Fruit fly (Drosophila melanogaster) whole organism, embryonic: Measurements from ENCODE around the gene CG10597.

Experiments
- CG11247 ChIP-seq: fragments of 200-800 bp; sonication (Bioruptor generic); IDR thresholded peaks from 2 replicates; pipeline ENCODE4 v1.3.6; 2022; ENCODE audit warnings: missing biosample characterization, missing genetic modification characterization
- CG12659 ChIP-seq: fragments of 200-800 bp; sonication (Bioruptor generic); optimal IDR thresholded peaks from 3 replicates; lab custom pipeline; 2017; ENCODE audit warnings: mild to moderate bottlenecking, missing biosample characterization, missing genetic modification reagents, missing genetic modification characterization
- CG12942 ChIP-seq: fragments of 200-800 bp; sonication (Bioruptor generic); optimal IDR thresholded peaks from 3 replicates; lab custom pipeline; 2016; ENCODE audit warnings: missing biosample characterization, missing genetic modification characterization
- CG18011 ChIP-seq: fragments of 200-800 bp; sonication (Bioruptor generic); optimal IDR thresholded peaks from 2 replicates; lab custom pipeline; 2017; ENCODE audit warnings: missing biosample characterization, missing genetic modification characterization, mild to moderate bottlenecking, moderate library complexity, missing genotype
- CG2120 ChIP-seq: fragments of 200-800 bp; sonication (Bioruptor generic); optimal IDR thresholded peaks from 3 replicates; lab custom pipeline; 2016; ENCODE audit warnings: missing biosample characterization, missing genetic modification characterization
- CG30403 ChIP-seq: fragments of 200-800 bp; sonication (Bioruptor generic); optimal IDR thresholded peaks from 3 replicates; lab custom pipeline; 2016; ENCODE audit warnings: missing biosample characterization, missing genetic modification characterization
- CG30431 ChIP-seq: fragments of 200-800 bp; sonication (Bioruptor generic); optimal IDR thresholded peaks from 2 replicates; lab custom pipeline; 2017; ENCODE audit warnings: missing biosample characterization, missing genetic modification characterization
- CG31365 ChIP-seq: fragments of 200-800 bp; sonication (Bioruptor generic); optimal IDR thresholded peaks from 2 replicates; lab custom pipeline; 2018; ENCODE audit warnings: missing biosample characterization, mild to moderate bottlenecking, missing genetic modification characterization
- CG3281 ChIP-seq: fragments of 200-800 bp; sonication (Bioruptor generic); optimal IDR thresholded peaks from 3 replicates; lab custom pipeline; 2017; ENCODE audit warnings: missing biosample characterization, mild to moderate bottlenecking, missing genetic modification characterization
- CG6654 ChIP-seq: fragments of 200-800 bp; sonication (Bioruptor generic); optimal IDR thresholded peaks from 2 replicates; lab custom pipeline; 2017; ENCODE audit warnings: missing biosample characterization, mild to moderate bottlenecking, missing genetic modification characterization
- CG6689 ChIP-seq: fragments of 200-800 bp; sonication (Bioruptor generic); IDR thresholded peaks from 2 replicates; pipeline ENCODE4 v1.3.6; 2022; ENCODE audit warnings: missing biosample characterization, missing genetic modification characterization
- CG8290 ChIP-seq, 3 experiments: fragments of 200-800 bp; sonication (Bioruptor generic); optimal IDR thresholded peaks; 2 replicates each; lab custom pipeline; 2016 to 2019; ENCODE audit warnings: missing biosample characterization in 3 of 3, missing genetic modification characterization in 3 of 3, mild to moderate bottlenecking in 2 of 3, moderate library complexity in 1 of 3
- Dek ChIP-seq: fragments of 200-800 bp; sonication (Bioruptor generic); optimal IDR thresholded peaks from 3 replicates; lab custom pipeline; 2019; ENCODE audit warnings: missing biosample characterization, mild to moderate bottlenecking, missing genetic modification characterization, moderate library complexity
- E2f2 ChIP-seq: fragments of 200-800 bp; sonication (Bioruptor generic); IDR thresholded peaks from 2 replicates; pipeline ENCODE4 v1.3.6; 2022; ENCODE audit warnings: missing biosample characterization, missing genetic modification characterization
- Elba2 ChIP-seq: fragments of 200-800 bp; sonication (Bioruptor generic); optimal IDR thresholded peaks from 3 replicates; lab custom pipeline; 2016; ENCODE audit warnings: missing biosample characterization, missing genetic modification characterization
- Lhr ChIP-seq: fragments of 200-800 bp; sonication (Bioruptor generic); optimal IDR thresholded peaks from 3 replicates; lab custom pipeline; 2017; ENCODE audit warnings: mild to moderate bottlenecking, missing biosample characterization, missing genetic modification reagents, missing genetic modification characterization
- Myb ChIP-seq: fragments of 200-800 bp; sonication (Bioruptor generic); optimal IDR thresholded peaks from 2 replicates; lab custom pipeline; 2016; ENCODE audit warnings: missing biosample characterization, missing genetic modification characterization
- Sry-β ChIP-seq: fragments of 200-800 bp; sonication (Bioruptor generic); optimal IDR thresholded peaks from 2 replicates; lab custom pipeline; 2018; ENCODE audit warnings: missing biosample characterization, mild to moderate bottlenecking, missing genetic modification characterization, moderate library complexity
- chn ChIP-seq: fragments of 200-800 bp; sonication (Bioruptor generic); optimal IDR thresholded peaks from 2 replicates; lab custom pipeline; 2016; ENCODE audit warnings: missing biosample characterization, missing genetic modification characterization
- danr ChIP-seq: fragments of 200-800 bp; sonication (Bioruptor generic); IDR thresholded peaks from 2 replicates; pipeline ENCODE4 v1.3.6; 2022; ENCODE audit warnings: missing biosample characterization, missing genetic modification characterization
- dpn ChIP-seq, 2 experiments: fragments of 200-800 bp; sonication (Bioruptor generic); optimal IDR thresholded peaks; 3 replicates each; lab custom pipeline; 2016; ENCODE audit warnings: missing biosample characterization in 2 of 2, missing genetic modification characterization in 2 of 2
- exex ChIP-seq: fragments of 200-800 bp; sonication (Bioruptor generic); optimal IDR thresholded peaks from 4 replicates; lab custom pipeline; 2018; ENCODE audit warnings: missing biosample characterization, mild to moderate bottlenecking, missing genetic modification characterization, moderate library complexity
- gce ChIP-seq: fragments of 200-800 bp; sonication (Bioruptor generic); IDR thresholded peaks from 3 replicates; pipeline ENCODE4 v1.3.6; 2022; ENCODE audit warnings: missing biosample characterization, missing genetic modification characterization
- gcm2 ChIP-seq: fragments of 200-800 bp; sonication (Bioruptor generic); optimal IDR thresholded peaks from 2 replicates; lab custom pipeline; 2016; ENCODE audit warnings: missing biosample characterization, missing genetic modification characterization
- otp ChIP-seq: fragments of 200-800 bp; sonication (Bioruptor generic); IDR thresholded peaks from 3 replicates; pipeline ENCODE4, ENCODE4 v1.3.6; 2022; ENCODE audit warnings: missing biosample characterization, missing genetic modification characterization
- prd ChIP-seq, 3 experiments: fragments of >200 bp in 2 of 3; fragments of 200-800 bp in 1 of 3; sonication (Bioruptor generic) in 1 of 3; optimal IDR thresholded peaks in 2 of 3; IDR thresholded peaks in 1 of 3; 2 replicates in 2 of 3; 3 replicates in 1 of 3; pipeline versions ENCODE4 v1.3.6 to Lab custom; 2017 to 2022; ENCODE audit warnings: missing biosample characterization in 1 of 3, missing genetic modification characterization in 1 of 3
- sd ChIP-seq: fragments of 200-800 bp; sonication (Bioruptor generic); optimal IDR thresholded peaks from 3 replicates; lab custom pipeline; 2018; ENCODE audit warnings: missing biosample characterization, mild to moderate bottlenecking, missing genetic modification characterization, moderate library complexity
- sens-2 ChIP-seq: fragments of 200-800 bp; sonication (Bioruptor generic); IDR thresholded peaks from 2 replicates; pipeline ENCODE4 v1.3.6; 2022; ENCODE audit warnings: missing biosample characterization, missing genetic modification characterization
- slbo ChIP-seq: fragments of 200-800 bp; sonication (Bioruptor generic); IDR thresholded peaks from 2 replicates; pipeline ENCODE4 v1.3.6; 2022; ENCODE audit warnings: missing biosample characterization, missing genetic modification characterization
- sug ChIP-seq: fragments of 200-800 bp; optimal IDR thresholded peaks from 2 replicates; lab custom pipeline; 2019; ENCODE audit warnings: missing biosample characterization, mild to moderate bottlenecking, missing genetic modification characterization, moderate library complexity
- trh ChIP-seq: fragments of 200-800 bp; sonication (Bioruptor generic); optimal IDR thresholded peaks from 2 replicates; lab custom pipeline; 2016; ENCODE audit warnings: missing biosample characterization, missing genetic modification characterization
- ttk ChIP-seq: fragments of 200-800 bp; sonication (Bioruptor generic); IDR thresholded peaks from 2 replicates; pipeline ENCODE4 v2.1.2; 2022; ENCODE audit warnings: missing biosample characterization, missing genetic modification characterization
- twi ChIP-seq: fragments of 200-800 bp; optimal IDR thresholded peaks from 2 replicates; lab custom pipeline; 2019; ENCODE audit warnings: missing biosample characterization, mild to moderate bottlenecking, missing genetic modification characterization, moderate library complexity
- yki ChIP-seq: fragments of >200 bp; optimal IDR thresholded peaks from 3 replicates; lab custom pipeline; 2018
- zfh1 ChIP-seq: fragments of 200-800 bp; sonication (Bioruptor generic); IDR thresholded peaks from 3 replicates; pipeline ENCODE4 v1.3.6; 2022; ENCODE audit warnings: missing biosample characterization, missing genetic modification characterization

Gene CG10597

dm6 chrX:17230944-17231343 is at the start of gene CG10597:
CG10597 (minus strand) TSS chrX:17231044.
- TF ChIP-seq CG12659 (GFP tag; lab: Kevin White, UChicago) (no peak), CG3281 (GFP tag; lab: Kevin White, UChicago) (no peak), CG6689 (GFP tag; lab: Robert Waterston, UW) (no peak)

- TF ChIP-seq Dek (tag; lab: Kevin White, UChicago), result no peak
- no peak for TF ChIP-seq sens-2 (GFP tag; lab: Robert Waterston, UW)
- TF ChIP-seq trh, result no peak
- no peak for TF ChIP-seq gcm2 (GFP tag; lab: Kevin White, UChicago)
- no peak for TF ChIP-seq CG6654
- TF ChIP-seq sug (tag; lab: Kevin White, UChicago), result no peak
- no peak for TF ChIP-seq prd (optimal IDR thresholded peaks at IDR 0.05; lab: Kevin White, UChicago)
- no peak for TF ChIP-seq prd (GFP tag; IDR thresholded peaks at IDR 0.05; lab: Robert Waterston, UW)
- no peak for TF ChIP-seq slbo (GFP tag; lab: Robert Waterston, UW)
- TF ChIP-seq Myb (GFP tag; lab: Kevin White, UChicago), result no peak
- no peak for TF ChIP-seq gce (GFP tag; lab: Robert Waterston, UW)
- no peak for TF ChIP-seq yki (lab: Kevin White, UChicago)
- TF ChIP-seq chn, result no peak
- TF ChIP-seq, all 482 proteins: peak for 0
Observed at dm6 chrX:17274798-17275197, 44.0 kb upstream of the CG10597 start.

dm6 chrX:17265402-17266028 is 34.7 kb upstream of the CG10597 start:
- no peak for TF ChIP-seq dpn (GFP tag; optimal IDR thresholded peaks at IDR 0.05; lab: Kevin White, UChicago)
- TF ChIP-seq E2f2 (GFP tag; lab: Robert Waterston, UW), result no peak
- TF ChIP-seq Elba2 (GFP tag; lab: Kevin White, UChicago), result peak; percentile 65

DNA sequence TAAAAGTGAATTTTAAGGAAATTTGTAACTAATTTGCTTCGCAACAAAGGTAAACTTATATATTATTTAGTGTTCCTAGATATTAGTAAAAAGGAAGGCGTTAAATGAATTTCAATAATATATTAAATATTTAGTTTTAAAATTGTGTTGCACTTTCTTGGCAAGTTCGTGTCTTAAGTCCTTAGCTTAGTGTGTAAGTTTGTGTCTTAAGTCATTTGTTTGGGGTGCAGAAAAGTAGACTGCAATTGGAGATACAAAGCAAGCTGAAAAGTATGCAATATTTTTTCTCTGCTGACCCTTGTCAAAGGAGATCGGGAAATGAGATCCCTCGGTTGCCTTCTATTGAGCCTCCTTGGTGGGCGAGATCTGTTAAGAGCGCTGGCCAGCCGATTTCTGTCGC is 31.2 kb upstream of the CG10597 start:
- TF ChIP-seq CG30403 (no peak), otp (GFP tag; lab: Robert Waterston, UW) (no peak), CG2120 (no peak), sd (no peak), Lhr (GFP tag; lab: Kevin White, UChicago) (no peak), exex (tag; lab: Kevin White, UChicago) (no peak), zfh1 (GFP tag; lab: Robert Waterston, UW) (no peak), CG30431 (GFP tag; lab: Kevin White, UChicago) (no peak), twi (tag; lab: Kevin White, UChicago) (no peak), danr (GFP tag; lab: Robert Waterston, UW) (no peak), CG18011 (no peak), CG8290 (GFP tag; optimal IDR thresholded peaks at IDR 0.05; lab: Kevin White, UChicago) (no peak), CG8290 (tag; optimal IDR thresholded peaks at IDR 0.05; lab: Kevin White, UChicago) (peak in 1 of 2 experiments; percentile 32), CG12942 (no peak), ttk (GFP tag; lab: Robert Waterston, UW) (no peak), CG11247 (GFP tag; lab: Robert Waterston, UW) (peak; percentile 94), Sry-β (no peak), CG31365 (tag; lab: Kevin White, UChicago) (no peak)
- TF ChIP-seq, all 482 proteins: peak for 2
